Fruit fly (Drosophila melanogaster) whole organism: Measurements from ENCODE around the gene CG42554.

Source experiments
- CG8478 ChIP-seq: fragments of >200 bp; optimal IDR thresholded peaks from 2 replicates; lab custom pipeline; 2018; ENCODE audit warnings: inconsistent platforms
- Dll ChIP-seq: fragments of >200 bp; optimal IDR thresholded peaks from 2 replicates; lab custom pipeline; 2017
- EcR ChIP-seq, 2 experiments: fragments of >200 bp; optimal IDR thresholded peaks; 2 replicates each; lab custom pipeline; 2017; ENCODE audit warnings: missing biosample characterization in 2 of 2, missing genetic modification characterization in 2 of 2, missing genetic modification reagents in 2 of 2
- pan ChIP-seq: fragments of >200 bp; optimal IDR thresholded peaks from 2 replicates; lab custom pipeline; 2017
- psq ChIP-seq: fragments of >200 bp; optimal IDR thresholded peaks from 2 replicates; lab custom pipeline; 2017
- usp ChIP-seq: fragments of >200 bp; optimal IDR thresholded peaks from 2 replicates; lab custom pipeline; 2017; ENCODE audit warnings: missing biosample characterization, missing genetic modification characterization, mixed read lengths

DNA sequence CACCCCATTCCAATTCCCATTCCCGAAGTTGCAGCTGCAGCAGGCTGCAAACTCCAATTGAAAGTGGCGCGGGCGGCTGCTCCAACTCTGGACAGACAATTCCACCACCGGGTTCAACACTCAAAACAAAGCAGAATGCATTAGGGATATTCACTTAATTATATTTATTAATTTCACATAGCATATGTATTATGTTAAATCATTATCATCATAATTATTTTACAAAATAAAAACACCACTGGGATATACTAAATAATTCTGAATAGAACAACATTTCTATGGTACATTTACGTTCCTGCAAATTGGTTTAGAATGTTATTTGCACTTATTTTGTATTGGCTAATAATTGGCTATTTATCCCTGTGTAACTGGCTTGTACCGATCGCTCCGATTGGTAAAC lies 28.0 kb upstream of the CG42554 start:
- TF ChIP-seq CG8478 (lab: Kevin White, UChicago): no peak
- TF ChIP-seq EcR (GFP tag; optimal IDR thresholded peaks at IDR 0.05; lab: Kevin White, UChicago): no peak
- no peak for TF ChIP-seq usp (GFP tag; lab: Kevin White, UChicago)
- no peak for TF ChIP-seq pan (lab: Kevin White, UChicago)
- TF ChIP-seq psq (lab: Kevin White, UChicago): no peak
- no peak for TF ChIP-seq Dll
